Worm (Caenorhabditis elegans): ENCODE results near the gene F40F8.1.

Gene F40F8.1

DNA sequence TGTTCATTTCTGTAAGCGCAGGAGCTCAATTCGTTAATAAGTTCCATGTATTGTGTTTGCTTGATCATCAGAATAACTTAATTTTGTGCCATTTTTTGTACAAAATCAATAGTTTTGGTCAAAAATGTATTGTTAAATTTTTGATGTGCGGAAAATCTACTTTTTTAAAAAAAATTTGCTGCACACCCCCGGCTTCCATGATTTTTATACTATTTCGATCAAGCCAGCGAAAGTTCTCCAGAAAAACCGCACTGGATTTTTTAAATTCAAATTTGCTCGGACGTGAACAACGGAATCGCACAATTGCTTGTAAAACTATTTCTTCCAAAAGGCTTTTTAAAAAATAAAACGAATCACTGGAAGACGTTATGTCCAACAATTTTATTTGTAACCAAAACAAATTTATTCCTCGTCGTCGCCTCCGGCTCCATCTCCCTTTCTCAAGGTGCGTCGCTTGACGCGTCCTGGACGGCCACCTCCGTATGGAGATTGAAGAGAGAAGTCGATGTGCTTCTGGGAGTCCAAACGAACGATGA, 2.3 kb upstream of the F40F8.1 start:
- TF ChIP-seq lim-6 (tag; optimal IDR thresholded peaks at IDR 0.05) (no peak), rnt-1 (tag; optimal IDR thresholded peaks at IDR 0.05) (no peak), pag-3 (tag; optimal IDR thresholded peaks at IDR 0.05; ENCODE audit: borderline replicate concordance) (no peak), sox-4 (tag; optimal IDR thresholded peaks at IDR 0.05) (no peak), ceh-45 (GFP tag; IDR thresholded peaks at IDR 0.05) (no peak)

DNA sequence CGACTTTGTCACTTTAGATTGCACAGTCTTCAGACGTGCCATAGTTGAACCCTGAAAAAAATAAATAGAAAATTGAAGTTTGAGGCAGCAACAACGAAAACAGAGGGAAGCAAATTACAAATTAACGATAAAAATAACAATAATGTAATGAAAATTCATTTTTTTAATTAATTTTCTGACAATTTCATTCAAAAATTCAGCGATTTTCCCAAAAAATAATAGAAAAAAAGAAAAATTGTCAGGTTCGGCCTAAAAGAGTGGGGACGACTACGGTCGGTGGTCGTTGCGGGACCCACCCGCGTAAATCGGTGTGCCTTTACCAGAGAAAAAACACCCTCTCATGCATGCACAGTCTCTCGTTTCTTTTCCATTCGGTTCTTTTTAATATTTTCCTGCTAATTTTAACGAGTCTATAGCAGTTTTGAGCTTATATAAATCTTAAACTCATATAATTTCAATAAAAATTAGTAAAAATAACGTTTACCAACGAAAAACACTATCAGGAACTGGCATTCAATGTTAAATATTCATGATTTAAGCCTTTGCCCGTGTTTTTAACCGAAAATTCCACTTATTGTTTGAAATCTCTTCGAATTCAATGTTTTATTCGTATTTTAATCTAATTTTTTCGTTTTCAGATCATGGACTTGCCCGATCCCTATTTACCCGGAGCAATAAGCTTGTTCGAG, 1.0 kb upstream of the F40F8.1 start, which contains the start of the genes rps-9 and lsm-1:
Gene rps-9, minus strand, starts transcription at position 51 of the 689 bp plus-strand sequence.
Gene lsm-1, plus strand, starts transcription at position 639 of the 689 bp plus-strand sequence.
- TF ChIP-seq zip-5 (tag; optimal IDR thresholded peaks at IDR 0.05), result no peak
- TF ChIP-seq pha-2 (tag; optimal IDR thresholded peaks at IDR 0.05), result no peak
- no peak for TF ChIP-seq ceh-34 (tag; optimal IDR thresholded peaks at IDR 0.05)
- no peak for TF ChIP-seq ceh-24 (tag; optimal IDR thresholded peaks at IDR 0.05)
- no peak for TF ChIP-seq madf-2 (tag; optimal IDR thresholded peaks at IDR 0.05)
- TF ChIP-seq ceh-6 (GFP tag; optimal IDR thresholded peaks at IDR 0.05), result no peak
- no peak for TF ChIP-seq ceh-31 (tag; optimal IDR thresholded peaks at IDR 0.05)
- peak; percentile 70 for TF ChIP-seq nfya-1 (tag; optimal IDR thresholded peaks at IDR 0.05)
- no peak for TF ChIP-seq tbx-7 (tag; optimal IDR thresholded peaks at IDR 0.05)
- no peak for TF ChIP-seq Y22D7AL.16 (tag; optimal IDR thresholded peaks at IDR 0.05)
- no peak for TF ChIP-seq C38D4.7 (GFP tag; optimal IDR thresholded peaks at IDR 0.05)
- TF ChIP-seq npax-4 (tag; optimal IDR thresholded peaks at IDR 0.05), result no peak
- no peak for TF ChIP-seq ref-2 (tag; optimal IDR thresholded peaks at IDR 0.05)
- TF ChIP-seq unc-55 (GFP tag; optimal IDR thresholded peaks at IDR 0.05), result peak; percentile 19

DNA sequence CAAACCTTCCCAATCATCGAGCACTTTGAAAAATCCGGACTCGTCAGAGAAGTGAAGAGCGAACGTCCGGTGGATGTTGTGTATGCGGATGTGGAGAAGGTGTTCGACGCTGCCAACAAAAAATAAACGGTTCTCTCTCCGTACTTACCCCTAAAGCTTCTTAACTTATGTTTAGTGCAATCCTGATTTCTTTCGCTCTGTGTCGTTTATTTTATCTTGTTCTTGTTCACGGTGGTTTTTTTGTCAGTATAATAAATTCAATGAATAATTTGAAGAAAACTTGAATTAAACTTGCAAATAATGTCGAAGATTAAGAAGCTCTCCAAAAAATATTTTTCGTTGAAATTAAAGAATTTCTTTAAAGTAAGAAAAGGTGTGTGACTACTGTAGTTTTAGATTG, 1.5 kb downstream of the F40F8.1 start, which contains the start of gene F40F8.3:
Gene F40F8.3, plus strand, starts transcription at position 301 of the 400 bp plus-strand sequence.
- TF ChIP-seq ceh-22 (tag; optimal IDR thresholded peaks at IDR 0.05) (no peak), zip-5 (tag; optimal IDR thresholded peaks at IDR 0.05) (no peak), Y22D7AL.16 (tag; optimal IDR thresholded peaks at IDR 0.05) (no peak), unc-55 (GFP tag; optimal IDR thresholded peaks at IDR 0.05) (no peak), npax-4 (tag; optimal IDR thresholded peaks at IDR 0.05) (no peak), pros-1 (tag; optimal IDR thresholded peaks at IDR 0.05) (no peak), hlh-30 (tag; optimal IDR thresholded peaks at IDR 0.05; ENCODE audit: insufficient read depth) (no peak), hlh-6 (tag; optimal IDR thresholded peaks at IDR 0.05) (no peak), dmd-4 (tag; optimal IDR thresholded peaks at IDR 0.05; ENCODE audit: borderline replicate concordance) (no peak), ets-4 (tag; optimal IDR thresholded peaks at IDR 0.05) (no peak), madf-2 (tag; optimal IDR thresholded peaks at IDR 0.05) (no peak), C38D4.7 (GFP tag; optimal IDR thresholded peaks at IDR 0.05) (no peak), tbx-7 (tag; optimal IDR thresholded peaks at IDR 0.05) (no peak), ceh-34 (tag; optimal IDR thresholded peaks at IDR 0.05) (no peak), syd-9 (tag; optimal IDR thresholded peaks at IDR 0.05) (no peak), ceh-48 (tag; optimal IDR thresholded peaks at IDR 0.05) (no peak), ceh-9 (tag; optimal IDR thresholded peaks at IDR 0.05) (no peak), pqm-1 (tag; optimal IDR thresholded peaks at IDR 0.05) (no peak), nfya-1 (tag; optimal IDR thresholded peaks at IDR 0.05) (no peak), rnt-1 (tag; optimal IDR thresholded peaks at IDR 0.05) (no peak)

DNA sequence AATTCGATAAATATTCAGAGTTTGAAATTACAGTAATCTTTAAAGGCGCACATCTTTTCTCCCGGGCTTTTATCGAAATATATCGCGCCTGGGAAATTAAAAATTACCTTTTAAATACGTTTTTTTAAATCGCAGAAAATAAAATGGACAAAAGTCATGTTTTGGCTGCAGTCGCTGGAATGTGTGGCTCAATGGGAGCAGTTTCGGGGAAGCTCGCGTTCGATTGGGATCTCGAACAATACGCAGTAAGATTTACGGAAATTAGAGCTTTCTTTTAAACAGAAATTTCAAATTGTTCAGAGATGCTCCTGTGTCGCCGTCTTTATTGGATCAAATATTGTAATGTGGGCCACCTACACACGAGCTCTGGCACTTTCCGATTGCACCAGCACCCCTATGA, 2.1 kb downstream of the F40F8.1 start, which contains the start of gene F40F8.12:
Gene F40F8.12, plus strand, starts transcription at position 301 of the 400 bp plus-strand sequence.
- TF ChIP-seq ceh-34 (tag; optimal IDR thresholded peaks at IDR 0.05) (no peak), mec-3 (tag; optimal IDR thresholded peaks at IDR 0.05; ENCODE audit: borderline replicate concordance) (no peak), fax-1 (tag; optimal IDR thresholded peaks at IDR 0.05) (no peak), ceh-14 (tag; optimal IDR thresholded peaks at IDR 0.05) (no peak)

DNA sequence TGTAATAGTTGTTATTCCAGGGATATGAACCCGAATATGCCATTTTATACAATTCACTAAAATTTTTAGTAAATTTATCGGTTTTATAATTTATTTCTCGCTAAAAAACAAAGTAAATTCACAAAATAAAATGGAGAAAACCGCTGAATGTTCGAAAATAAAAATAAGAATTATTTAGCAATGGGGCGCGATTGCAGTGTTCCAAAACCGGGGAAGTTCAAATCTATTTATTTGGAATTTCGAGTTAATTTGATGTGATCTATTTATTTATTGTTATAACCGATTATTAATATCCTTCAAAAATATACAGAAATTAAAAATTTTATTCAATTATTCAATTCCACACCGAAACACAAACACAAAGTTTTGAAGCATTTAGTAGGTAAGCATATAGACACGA, 5.1 kb downstream of the F40F8.1 start, which contains the start of gene F40F8.11:
Gene F40F8.11, minus strand, starts transcription at position 49 of the 400 bp plus-strand sequence.
- TF ChIP-seq sdc-2 (tag; optimal IDR thresholded peaks at IDR 0.05) (no peak), unc-42 (tag; optimal IDR thresholded peaks at IDR 0.05) (peak; percentile 4)

Measured in whole organism, late embryonic.